Fruit fly (Drosophila melanogaster): ENCODE measurements around the gene CG33764.
A peak's percentile ranks its signal among the peaks of the same experiment; 100 is the strongest.

CG33764 gene

DNA sequence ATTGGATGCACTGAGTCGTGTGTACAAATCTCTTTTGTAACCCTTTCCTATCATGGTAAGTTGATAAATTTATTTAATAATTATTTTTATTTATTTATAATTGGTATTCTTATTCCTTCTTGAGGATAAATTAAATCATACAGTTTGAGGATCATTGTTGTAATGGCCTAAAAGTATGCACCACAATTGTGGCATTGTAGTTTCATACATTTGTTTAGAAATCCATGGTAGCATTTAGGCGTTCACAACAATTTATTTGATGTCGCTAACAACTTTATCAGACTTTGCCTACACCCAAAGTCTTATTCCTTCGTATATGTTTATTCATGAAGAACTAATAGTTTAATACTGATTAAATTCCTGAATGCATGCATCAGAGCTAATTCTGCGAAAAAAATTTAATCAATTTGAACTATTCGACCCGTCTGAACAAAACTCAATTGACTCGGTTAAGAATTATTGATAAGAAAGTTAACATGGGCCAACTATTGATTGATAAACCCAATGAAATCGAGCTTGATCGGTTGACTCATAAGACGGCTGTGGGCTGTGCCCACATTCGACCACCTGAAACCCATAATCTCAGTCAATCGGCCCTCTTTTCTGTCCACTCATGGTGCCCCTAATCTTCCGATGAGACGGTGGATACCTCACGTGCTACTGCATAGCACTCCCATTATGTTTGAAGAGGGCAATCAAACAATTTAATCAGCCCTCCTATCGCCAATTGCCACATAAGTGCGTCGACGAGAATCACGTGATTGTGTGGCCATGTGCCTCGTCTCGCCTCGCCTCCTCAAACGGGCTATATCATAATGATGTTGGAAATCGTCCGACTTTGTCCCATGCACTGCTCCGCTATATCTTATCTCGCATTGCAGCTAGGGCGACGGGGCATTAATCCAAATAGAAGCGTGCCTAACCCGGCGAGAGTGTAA, 47.7 kb downstream of the CG33764 start (continued):
- TF ChIP-seq CG43689 (GFP tag; IDR thresholded peaks at IDR 0.05): no peak
- no peak for TF ChIP-seq eve (GFP tag; optimal IDR thresholded peaks at IDR 0.05)
- no peak for TF ChIP-seq CG7271 (tag; optimal IDR thresholded peaks at IDR 0.05)
- TF ChIP-seq dati (GFP tag; IDR thresholded peaks at IDR 0.05): no peak
- no peak for TF ChIP-seq sens (GFP tag)
- TF ChIP-seq ATbp (GFP tag; optimal IDR thresholded peaks at IDR 0.05): peak; percentile 14
- TF ChIP-seq tna (GFP tag; IDR thresholded peaks at IDR 0.05; ENCODE audit: partially characterized antibody): no peak
- TF ChIP-seq CG12219 (GFP tag; optimal IDR thresholded peaks at IDR 0.05): peak; percentile 22
- TF ChIP-seq CG13296 (GFP tag; optimal IDR thresholded peaks at IDR 0.05): no peak
- peak; percentile 65 for TF ChIP-seq GATAe (GFP tag; conservative IDR thresholded peaks at IDR 0.05)
- TF ChIP-seq Atf-2 (GFP tag; optimal IDR thresholded peaks at IDR 0.05): no peak
- no peak for TF ChIP-seq CG10274 (GFP tag; optimal IDR thresholded peaks at IDR 0.05)
- TF ChIP-seq CG34224 (GFP tag; IDR thresholded peaks at IDR 0.05; ENCODE audit: partially characterized antibody): no peak
- TF ChIP-seq Dek (tag; optimal IDR thresholded peaks at IDR 0.05): no peak
- no peak for TF ChIP-seq CG10147 (GFP tag; optimal IDR thresholded peaks at IDR 0.05)
- no peak for TF ChIP-seq CG13287 (GFP tag; IDR thresholded peaks at IDR 0.05; ENCODE audit: partially characterized antibody)
- no peak for TF ChIP-seq CG8290 (GFP tag; optimal IDR thresholded peaks at IDR 0.05)
- TF ChIP-seq CG8290 (tag; optimal IDR thresholded peaks at IDR 0.05): no peak
- peak; percentile 7 for TF ChIP-seq Deaf1 (tag; optimal IDR thresholded peaks at IDR 0.05)
- TF ChIP-seq Nf-YC (tag; optimal IDR thresholded peaks at IDR 0.05): no peak
- no peak for TF ChIP-seq pzg (GFP tag; optimal IDR thresholded peaks at IDR 0.05)
- TF ChIP-seq Kr (GFP tag; optimal IDR thresholded peaks at IDR 0.05): peak; percentile 16
- no peak for TF ChIP-seq zfh1 (GFP tag; IDR thresholded peaks at IDR 0.05)
- no peak for TF ChIP-seq Camta (GFP tag; optimal IDR thresholded peaks at IDR 0.05)
- TF ChIP-seq ftz-f1 (GFP tag; optimal IDR thresholded peaks at IDR 0.05): peak; percentile 10
- TF ChIP-seq CG15011 (GFP tag; optimal IDR thresholded peaks at IDR 0.05): no peak
- TF ChIP-seq Drgx (GFP tag; IDR thresholded peaks at IDR 0.05): peak; percentile 28; the same call in 1 of the 2 replicates
- no peak for TF ChIP-seq nmo (GFP tag; optimal IDR thresholded peaks at IDR 0.05)
- TF ChIP-seq ham (GFP tag; IDR thresholded peaks at IDR 0.05): no peak
- peak; percentile 22 for TF ChIP-seq CG6813 (GFP tag; optimal IDR thresholded peaks at IDR 0.05)
- TF ChIP-seq fd64A (GFP tag; optimal IDR thresholded peaks at IDR 0.05): peak; percentile 20
- no peak; the same call in 1 of the 2 replicates for TF ChIP-seq Bgb (GFP tag; IDR thresholded peaks at IDR 0.05; ENCODE audit: partially characterized antibody)
- no peak for TF ChIP-seq Dp (GFP tag; optimal IDR thresholded peaks at IDR 0.05)
- TF ChIP-seq Dll (GFP tag; IDR thresholded peaks at IDR 0.05; ENCODE audit: partially characterized antibody): no peak
- TF ChIP-seq luna (GFP tag; optimal IDR thresholded peaks at IDR 0.05): no peak
- no peak for TF ChIP-seq CG13775 (GFP tag; optimal IDR thresholded peaks at IDR 0.05)
- no peak for TF ChIP-seq Antp (GFP tag; optimal IDR thresholded peaks at IDR 0.05)
- peak; percentile 42 for TF ChIP-seq CG5180 (GFP tag; optimal IDR thresholded peaks at IDR 0.05)
- no peak for TF ChIP-seq CG4282 (GFP tag; optimal IDR thresholded peaks at IDR 0.05)
- no peak for TF ChIP-seq CG8359 (GFP tag; optimal IDR thresholded peaks at IDR 0.05; ENCODE audit: borderline replicate concordance)
- no peak for TF ChIP-seq CG17359 (tag; optimal IDR thresholded peaks at IDR 0.05)
- TF ChIP-seq Sry-δ (GFP tag; optimal IDR thresholded peaks at IDR 0.05): no peak
- TF ChIP-seq bcd (GFP tag; optimal IDR thresholded peaks at IDR 0.05): no peak
- TF ChIP-seq CG4617 (GFP tag; optimal IDR thresholded peaks at IDR 0.05; ENCODE audit: borderline replicate concordance): no peak
- TF ChIP-seq ems (GFP tag; optimal IDR thresholded peaks at IDR 0.05): no peak
- peak; percentile 68; the same call in 1 of the 3 replicates for TF ChIP-seq CG2199 (GFP tag; IDR thresholded peaks at IDR 0.05)
- TF ChIP-seq CG7556 (GFP tag; optimal IDR thresholded peaks at IDR 0.05): no peak
- no peak for TF ChIP-seq Hmx (GFP tag; optimal IDR thresholded peaks at IDR 0.05)
